Fruit fly (Drosophila melanogaster) whole organism, larva: ENCODE measurements around the gene CG7341.

Experiments
- noc ChIP-seq: fragments of 200-800 bp; sonication (Bioruptor generic); optimal IDR thresholded peaks from 3 replicates; lab custom pipeline; 2019; ENCODE audit warnings: missing biosample characterization, mild to moderate bottlenecking, missing genetic modification characterization, moderate library complexity

Gene CG7341

DNA sequence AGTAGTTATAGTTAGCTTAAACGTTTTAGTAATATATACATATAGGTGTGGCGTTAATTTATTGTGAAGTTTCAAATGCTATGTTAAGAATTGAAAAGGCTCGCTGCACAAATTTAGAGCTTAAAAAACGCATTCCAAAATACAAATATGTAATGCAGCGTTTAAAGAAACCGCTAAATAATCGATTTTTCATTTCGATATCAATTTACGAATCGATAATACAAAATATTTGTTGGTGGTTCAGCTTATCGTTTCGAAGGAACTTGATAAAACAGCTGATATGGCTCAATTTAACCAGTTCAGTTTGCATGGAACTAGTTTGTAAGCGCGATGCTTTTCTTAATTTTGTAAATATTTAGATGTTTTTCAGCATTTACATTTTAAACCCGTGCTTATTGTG lies at the start of gene CG7341, which contains the start of gene CG32195:
Gene CG7341 (plus strand): TSS at position 291 of the 400 bp plus-strand sequence.
Gene CG32195 (plus strand): TSS at position 291 of the 400 bp plus-strand sequence.
- no peak for TF ChIP-seq noc

DNA sequence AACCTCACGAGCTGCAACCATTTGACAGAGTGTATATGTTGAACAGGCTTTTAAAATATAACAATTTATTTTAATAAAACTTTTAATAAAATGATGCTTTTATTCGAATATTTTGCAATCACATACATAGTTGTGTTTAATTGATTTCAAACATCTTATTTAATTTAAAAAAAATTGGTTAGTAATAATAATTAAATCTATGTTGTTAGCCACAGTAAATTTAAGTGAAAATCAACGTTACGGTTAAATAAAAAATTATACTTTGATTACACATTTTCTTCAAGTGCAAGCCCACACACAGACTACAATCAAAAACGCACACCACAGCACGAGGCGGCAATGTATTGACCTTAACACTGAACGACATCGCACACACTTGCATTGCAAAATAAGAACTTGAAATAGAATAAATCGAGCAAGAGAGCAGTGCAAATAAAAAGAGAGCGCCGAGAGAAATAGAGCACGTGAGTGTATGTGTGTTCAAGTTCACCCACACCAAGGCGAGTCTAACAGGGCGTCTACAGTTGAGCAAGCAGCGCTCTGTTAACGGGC lies 49.7 kb upstream of the CG7341 start:
- no peak for TF ChIP-seq noc

DNA sequence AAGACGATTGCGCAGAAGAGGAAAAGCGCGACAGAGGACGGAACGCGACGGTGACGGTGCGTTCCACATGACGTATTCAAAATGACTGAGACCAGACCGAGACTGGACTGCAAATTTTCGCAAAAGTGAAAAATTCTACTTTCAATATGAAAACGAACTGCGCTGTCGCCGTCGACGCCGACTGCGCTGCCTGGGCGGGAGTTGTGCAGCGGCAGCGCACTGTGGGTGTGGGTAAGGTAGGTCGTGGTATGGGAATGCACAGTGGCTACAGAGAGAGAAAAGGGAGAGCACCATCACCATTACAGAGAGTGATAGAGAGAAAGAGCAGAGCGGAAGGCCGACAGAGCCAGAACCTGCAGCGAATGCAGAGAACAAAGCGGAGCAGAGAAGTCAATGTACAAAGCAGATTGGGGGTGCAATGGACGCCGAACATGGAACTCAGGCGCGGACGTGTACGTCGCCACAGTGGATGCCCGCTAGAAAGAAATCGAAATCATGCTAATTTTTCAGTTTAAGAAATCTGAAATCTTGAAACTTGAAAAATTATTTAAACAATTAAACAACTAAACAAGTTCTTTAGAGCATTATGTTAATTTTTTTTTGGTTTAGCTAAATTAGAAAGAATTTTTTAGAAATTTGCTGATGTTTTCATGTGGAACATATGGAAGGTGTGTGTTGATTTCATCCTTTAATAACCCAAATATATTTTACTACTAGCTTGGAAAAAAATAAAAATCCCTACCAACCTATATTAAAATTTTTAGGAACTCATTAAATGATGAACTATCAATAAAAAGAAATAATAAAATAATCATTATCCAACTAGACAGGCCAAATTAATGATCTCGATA lies 47.9 kb upstream of the CG7341 start, which contains the start of gene Eip75B:
Gene Eip75B (minus strand): TSS at position 65 of the 851 bp plus-strand sequence.
- TF ChIP-seq noc = no peak

DNA sequence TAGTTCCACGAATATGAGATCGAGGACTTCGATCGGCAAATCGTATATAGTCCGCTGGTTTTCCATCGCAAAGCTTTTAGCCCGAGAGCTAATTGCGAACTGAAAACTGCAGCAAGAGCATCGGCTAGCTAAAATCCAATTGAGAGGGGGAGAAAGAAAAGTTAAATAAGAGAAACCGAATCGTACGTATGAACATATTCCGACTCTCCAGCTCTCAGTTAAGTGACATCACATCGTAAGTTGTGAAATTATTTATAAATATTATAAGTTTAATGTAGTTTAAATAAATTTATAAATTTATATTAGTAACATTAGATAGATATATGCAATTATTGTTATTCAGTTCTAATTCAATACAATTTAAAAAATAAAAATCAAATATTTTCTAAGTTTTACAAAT lies 42.7 kb upstream of the CG7341 start, which contains the start of gene CG44006:
Gene CG44006 (minus strand): TSS at position 101 of the 400 bp plus-strand sequence.
- TF ChIP-seq noc = no peak

DNA sequence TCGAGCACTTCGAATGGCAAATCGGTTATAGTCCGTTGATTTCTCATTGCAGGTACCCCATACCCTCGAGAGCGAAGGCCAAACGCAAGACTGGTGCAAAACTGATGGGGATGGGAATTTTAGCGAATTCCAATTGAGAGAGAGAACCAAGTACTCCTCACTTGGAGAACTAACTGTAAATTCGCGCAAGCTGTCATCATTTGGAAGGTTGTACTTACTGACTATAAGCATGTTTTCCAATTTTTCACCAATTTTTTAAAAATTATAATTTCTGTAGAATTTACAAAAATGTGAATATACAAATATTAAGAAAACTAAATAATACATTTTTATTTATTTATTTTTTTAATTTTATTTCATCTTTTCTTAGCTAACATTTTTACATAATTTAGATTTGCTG lies 40.7 kb upstream of the CG7341 start, which contains the start of gene CG44005:
Gene CG44005 (minus strand): TSS at position 101 of the 400 bp plus-strand sequence.
- no peak for TF ChIP-seq noc

DNA sequence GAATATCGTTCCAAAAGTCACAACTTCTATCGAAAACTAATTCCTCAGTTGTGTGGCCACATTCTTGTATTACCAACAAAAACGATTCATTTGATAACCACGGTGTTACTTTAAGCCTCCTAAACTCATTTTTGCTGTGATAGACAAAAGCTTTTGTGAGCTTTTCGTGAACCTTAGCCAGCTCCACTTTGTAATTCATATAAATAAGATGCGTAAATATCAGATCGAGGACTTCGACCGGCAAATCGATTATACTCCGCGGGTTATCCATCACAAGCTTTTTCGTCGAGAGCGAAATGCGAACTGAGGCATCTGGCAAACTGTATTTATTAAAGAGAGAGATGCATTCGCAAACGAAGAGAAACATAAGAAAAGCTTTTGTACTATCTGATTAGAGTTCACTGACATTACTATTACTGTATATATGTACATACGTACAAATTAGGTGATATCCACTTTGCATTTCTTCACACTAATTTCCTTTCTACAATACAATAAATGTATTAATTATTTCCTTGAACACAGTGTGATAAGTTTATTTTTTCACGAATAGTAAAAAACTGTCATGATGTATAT lies 39.1 kb upstream of the CG7341 start, which contains the start of gene CG44004:
Gene CG44004 (minus strand): TSS at position 305 of the 576 bp plus-strand sequence.
- no peak for TF ChIP-seq noc

DNA sequence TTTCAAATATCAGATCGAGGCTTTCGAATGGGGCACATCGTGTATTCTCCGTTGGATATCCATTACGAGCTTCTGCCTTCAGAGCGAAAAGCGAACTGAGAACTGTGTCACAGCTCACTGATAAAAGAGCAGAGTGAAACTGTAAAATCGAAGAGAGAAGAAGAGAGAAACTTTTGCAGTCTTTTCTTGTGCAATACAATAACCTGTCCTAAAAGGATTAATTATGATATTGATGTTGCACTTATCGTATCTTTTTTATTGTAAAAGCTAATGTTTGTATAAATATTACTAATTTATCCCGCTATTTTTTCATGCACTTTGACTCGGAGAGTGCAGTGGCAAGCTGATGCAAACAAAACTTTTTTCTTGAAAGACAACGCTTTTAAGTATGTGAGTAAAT lies 37.8 kb upstream of the CG7341 start:
- no peak for TF ChIP-seq noc

DNA sequence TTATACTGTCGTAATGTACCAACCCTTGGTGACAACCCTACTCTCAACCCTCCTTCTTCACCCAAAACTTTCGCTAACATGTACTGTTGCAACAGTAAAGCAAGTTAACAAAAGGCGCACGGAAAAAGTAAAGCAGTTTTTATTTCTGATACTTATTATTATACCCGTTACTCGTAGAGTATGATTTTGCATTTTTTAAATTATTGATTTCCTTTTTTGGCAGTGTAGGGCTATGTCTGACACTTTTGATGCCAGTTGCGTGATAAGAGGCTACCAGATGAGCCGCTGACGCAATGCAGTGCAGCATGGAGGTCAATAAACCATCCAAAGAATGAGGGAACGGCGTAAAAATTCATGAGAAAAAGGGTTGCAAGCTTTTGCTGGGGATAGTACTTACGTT lies 36.9 kb upstream of the CG7341 start:
- TF ChIP-seq noc = no peak

DNA sequence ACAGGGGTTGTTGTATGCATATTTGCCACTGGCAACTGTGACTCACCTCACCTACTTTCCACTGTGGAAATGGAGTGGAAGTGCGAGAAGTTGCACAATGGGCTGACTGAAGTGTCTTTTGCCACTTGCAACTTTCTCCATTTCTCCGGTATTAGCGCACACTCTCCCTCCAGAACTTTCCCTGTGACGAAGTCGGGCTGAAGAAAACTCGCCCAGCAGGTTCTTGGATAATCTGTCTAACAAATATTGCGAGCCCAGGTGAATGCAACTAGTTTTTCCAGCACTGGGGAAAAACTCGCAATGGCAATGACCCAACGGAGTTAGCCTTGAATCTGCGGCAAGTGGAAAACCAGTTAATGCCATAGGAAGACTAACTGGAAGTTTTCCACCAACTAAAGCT lies 36.1 kb upstream of the CG7341 start:
- TF ChIP-seq noc = no peak

DNA sequence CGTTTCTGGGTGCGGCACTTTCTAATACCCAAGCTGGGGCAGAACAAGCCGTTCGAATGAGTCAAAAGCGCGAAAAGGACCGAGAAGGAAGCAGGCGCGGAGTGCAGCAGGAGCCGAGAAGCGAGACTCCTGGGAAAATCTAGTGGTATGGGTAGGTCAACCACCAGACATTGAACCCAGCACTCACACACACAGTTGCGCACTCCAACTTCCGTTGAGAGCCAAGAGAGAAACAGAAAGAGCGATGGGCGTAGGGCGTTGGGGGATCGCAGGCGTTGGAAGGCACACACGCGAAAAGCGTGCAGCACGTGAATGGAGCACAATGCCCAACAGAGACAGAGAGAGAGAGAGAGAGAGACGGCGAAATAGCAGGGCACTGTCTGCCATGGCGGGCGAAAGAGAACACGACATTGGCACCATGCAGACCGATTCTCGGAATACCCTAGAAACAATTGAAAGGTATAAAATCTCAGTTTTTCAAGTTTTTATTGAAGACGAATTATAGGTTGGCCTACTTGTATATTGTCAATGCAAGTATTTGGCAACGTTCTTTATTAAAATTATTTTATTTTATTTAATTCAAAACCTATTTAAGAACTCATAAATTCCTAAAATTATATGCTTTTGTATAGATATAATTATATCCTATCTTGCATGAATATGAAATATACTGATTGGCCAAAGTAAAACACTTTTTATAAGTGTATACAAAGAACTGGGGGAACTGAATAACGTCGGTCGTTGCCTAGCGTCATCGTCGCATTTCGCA lies 34.9 kb upstream of the CG7341 start:
- no peak for TF ChIP-seq noc

DNA sequence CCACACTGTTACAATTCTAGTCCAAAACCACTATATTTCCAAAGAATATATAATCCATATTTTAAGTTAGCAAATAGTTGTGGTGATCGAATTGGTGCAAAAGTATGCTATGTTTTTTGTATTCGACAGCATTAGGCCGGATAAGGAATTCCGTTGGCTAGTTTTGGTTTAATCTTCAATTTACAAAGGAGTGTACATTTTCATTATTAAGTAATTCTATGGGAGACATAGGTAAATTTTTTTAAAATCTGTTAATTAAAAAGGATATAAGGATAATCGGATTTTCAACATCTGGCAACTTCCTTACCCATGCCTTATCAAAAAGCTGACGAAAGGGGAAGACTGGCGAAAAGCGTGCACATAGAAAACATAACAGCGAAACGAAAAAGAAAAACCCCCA lies 34.1 kb upstream of the CG7341 start:
- TF ChIP-seq noc = no peak

DNA sequence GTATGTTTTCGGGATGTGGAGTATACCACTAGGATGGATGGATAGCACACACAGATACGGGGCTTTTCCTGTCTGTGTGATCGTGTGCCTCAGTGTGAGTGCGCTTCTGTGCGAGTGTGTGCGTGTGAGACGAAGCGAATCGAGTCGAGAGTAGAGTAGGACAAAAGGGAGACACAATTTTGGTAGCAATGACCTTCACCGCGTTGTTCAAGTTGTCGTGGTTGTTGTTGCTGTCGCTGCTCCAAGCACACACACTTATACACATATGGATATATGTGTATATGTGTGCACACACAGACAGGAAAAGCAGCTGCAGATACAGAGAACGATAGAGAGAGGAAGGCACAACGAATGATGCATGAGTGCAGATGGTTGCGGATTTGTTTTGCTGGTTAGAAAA lies 33.6 kb upstream of the CG7341 start:
- TF ChIP-seq noc = no peak

DNA sequence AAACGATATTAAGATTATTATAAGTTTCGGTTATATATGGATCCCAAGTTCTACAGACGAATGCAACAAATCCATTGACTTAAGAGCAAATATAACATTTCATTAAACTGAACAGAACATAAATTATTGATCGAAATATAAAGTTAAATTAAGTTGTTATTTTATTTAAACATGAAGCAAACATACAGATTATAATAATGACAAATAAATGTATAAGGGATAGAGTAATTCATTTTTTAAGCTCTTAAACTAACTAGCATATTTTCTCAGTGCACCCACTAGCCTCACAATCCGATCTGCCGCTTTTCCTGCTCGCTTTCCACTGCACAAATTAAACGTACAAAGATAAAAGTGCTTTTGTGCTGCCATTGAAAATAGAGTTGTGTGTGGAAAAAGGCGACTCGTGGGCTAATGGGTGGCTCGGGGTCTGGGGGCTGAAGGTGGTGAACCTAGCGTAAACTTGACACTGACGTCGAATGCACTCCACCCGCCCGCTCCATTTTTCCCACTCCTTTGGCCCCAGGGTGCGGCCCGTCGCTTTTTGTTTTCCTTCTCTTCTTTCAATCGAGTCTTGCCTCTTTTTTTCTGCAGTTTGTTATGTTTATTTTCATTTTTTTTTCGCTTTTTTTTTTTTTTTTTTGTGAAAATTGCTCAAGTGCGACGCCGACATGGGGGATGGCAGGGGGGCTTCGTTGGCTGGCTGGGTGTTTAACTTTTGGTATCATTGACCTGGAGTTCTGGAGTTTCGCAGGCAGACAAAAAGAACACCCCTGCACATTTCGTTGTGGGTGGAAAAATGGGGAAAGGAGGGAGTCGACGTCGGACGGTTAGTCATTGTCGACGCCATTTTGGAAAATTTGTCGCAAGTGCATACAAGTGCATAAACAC lies 32.9 kb upstream of the CG7341 start:
- no peak for TF ChIP-seq noc

DNA sequence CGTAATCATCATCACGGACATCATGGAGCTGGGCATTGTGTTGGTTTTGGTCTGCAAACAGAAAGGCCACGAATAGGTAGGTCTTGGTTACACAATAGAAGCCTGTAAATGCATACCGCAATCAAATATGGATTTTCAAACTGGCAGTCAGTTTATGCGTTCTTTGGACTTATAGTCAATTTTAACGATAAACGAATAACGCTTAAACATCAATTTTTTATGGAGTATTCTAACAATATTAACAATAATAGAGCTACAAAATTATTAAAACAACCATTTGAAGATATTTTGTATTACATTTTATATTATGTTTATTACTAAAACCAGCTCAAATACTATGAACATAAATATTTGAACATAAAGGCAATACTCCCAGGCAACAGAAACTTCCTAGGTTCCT lies 31.3 kb upstream of the CG7341 start:
- TF ChIP-seq noc = no peak

DNA sequence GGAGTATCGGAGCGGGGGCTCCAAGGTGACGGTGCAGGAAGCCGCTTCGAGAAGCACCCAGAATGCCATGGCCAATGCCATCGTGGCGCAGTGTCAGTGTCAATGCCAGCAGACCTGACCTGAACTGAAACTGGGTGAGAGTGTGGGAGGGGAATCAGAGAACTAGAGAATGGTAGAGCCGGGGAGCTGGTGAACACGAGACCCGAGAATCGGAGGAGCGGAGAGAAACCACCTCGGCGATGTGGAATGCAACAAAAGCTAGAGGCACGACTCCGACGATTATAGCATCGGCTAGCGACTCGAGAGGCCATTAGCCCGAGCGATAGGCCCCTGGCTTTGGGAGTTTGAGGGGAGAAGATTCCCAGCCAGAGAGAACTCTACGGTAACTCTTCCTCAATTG lies 30.8 kb upstream of the CG7341 start:
- no peak for TF ChIP-seq noc

DNA sequence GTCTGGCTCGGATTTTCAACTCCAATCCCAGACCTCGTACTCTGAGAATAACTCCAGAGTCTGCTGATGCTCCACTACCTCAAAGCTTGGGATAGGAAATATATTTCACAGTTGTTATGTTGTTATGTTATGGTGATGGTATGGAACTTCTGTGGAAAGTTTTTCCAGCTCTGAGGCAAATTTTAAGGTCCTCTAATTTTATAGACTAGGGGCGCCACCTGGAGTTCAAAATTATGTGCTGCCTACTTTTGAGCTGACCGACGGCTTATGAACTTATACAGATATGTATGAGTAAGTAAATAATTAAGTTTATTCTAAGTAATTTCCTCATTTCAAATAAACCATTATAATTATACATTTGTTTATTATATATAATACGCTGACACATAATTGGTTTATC lies 29.4 kb upstream of the CG7341 start:
- TF ChIP-seq noc = no peak
